Worm (Caenorhabditis elegans): ENCODE measurements around the gene F25D1.3.
A peak's percentile ranks its signal among the peaks of the same experiment; 100 is the strongest.

The F25D1.3 gene

DNA sequence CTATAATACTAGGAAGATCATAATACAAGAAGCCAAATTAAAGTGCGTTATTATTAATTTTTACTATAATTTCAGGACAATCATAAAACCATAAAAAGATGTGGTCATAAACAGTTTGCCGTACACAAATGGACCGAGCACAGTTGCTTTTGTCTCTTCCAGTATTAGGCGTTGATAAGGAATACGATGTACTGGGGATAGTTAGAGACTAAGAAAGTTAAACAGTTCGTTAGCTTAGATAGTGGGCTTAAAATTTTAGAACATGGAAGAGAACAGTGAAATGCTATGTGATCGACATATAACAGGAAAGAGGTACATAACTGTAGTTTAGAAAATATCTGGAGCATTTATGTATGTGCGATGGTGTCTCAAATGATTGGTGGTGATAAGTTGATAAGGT is 43.1 kb upstream of the F25D1.3 start (continued):
- TF ChIP-seq spr-1 (tag; optimal IDR thresholded peaks at IDR 0.05): no peak

DNA sequence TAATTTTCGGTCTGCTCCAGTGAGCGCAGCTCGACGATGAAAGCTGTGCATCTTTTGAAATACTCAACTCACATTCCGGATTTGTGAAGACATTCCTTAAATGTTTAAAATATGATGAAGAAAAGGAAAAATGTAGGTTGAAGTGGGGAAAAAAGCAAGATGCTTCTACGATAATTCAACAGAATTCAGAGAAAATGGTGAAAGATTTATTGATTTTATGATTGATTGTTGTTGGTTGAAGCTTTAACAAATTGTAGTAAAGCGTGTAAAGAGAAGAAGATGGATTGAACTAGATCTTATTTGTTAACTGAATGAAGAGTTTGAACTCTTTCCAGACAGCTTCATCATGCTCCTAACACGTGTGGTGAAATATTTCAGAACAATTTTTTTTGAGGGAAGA is 38.5 kb upstream of the F25D1.3 start, which contains the start of gene ncx-5:
Gene ncx-5 (minus strand): TSS at position 101 of the 400 bp plus-strand sequence.
- TF ChIP-seq vab-7 (GFP tag; IDR thresholded peaks at IDR 0.05): no peak
- no peak for TF ChIP-seq Y48G9A.11 (GFP tag; IDR thresholded peaks at IDR 0.05)
- no peak for TF ChIP-seq zip-2 (tag; optimal IDR thresholded peaks at IDR 0.05)
- TF ChIP-seq dpl-1 (GFP tag; optimal IDR thresholded peaks at IDR 0.05): no peak
- TF ChIP-seq F26F4.8 (GFP tag; conservative IDR thresholded peaks at IDR 0.05): no peak
- TF ChIP-seq egl-27 (tag; optimal IDR thresholded peaks at IDR 0.05): no peak
- TF ChIP-seq lir-3 (tag; optimal IDR thresholded peaks at IDR 0.05): no peak
- TF ChIP-seq dmd-6 (GFP tag; IDR thresholded peaks at IDR 0.05): no peak
- no peak for TF ChIP-seq tra-1 (GFP tag; IDR thresholded peaks at IDR 0.05)
- no peak for TF ChIP-seq nhr-11 (tag; optimal IDR thresholded peaks at IDR 0.05)
- no peak for TF ChIP-seq attf-4 (tag; optimal IDR thresholded peaks at IDR 0.05)
- no peak for TF ChIP-seq spr-3 (GFP tag; optimal IDR thresholded peaks at IDR 0.05)
- no peak for TF ChIP-seq hmg-1.1 (GFP tag; IDR thresholded peaks at IDR 0.05)
- TF ChIP-seq lin-1 (GFP tag; IDR thresholded peaks at IDR 0.05): no peak

DNA sequence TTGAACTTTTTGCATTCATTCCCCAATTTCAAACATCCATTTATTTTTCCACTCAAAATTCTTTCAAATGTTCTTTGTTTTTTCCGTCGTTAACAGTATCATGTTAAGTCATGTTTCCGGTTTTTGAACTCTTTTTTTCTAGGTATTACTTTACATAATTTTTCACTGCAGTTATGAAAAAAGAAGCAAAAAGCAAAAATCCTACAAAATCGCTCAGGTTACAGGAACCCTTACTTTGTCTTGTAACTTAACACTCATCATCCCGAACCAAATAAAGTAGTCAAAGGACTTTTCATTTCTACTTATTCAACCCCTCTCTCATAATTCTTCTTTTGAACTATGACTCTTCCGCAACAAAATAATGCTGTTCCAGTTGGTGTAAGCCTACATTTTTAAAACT is 37.1 kb upstream of the F25D1.3 start, which contains the start of gene aqp-5:
Gene aqp-5 (plus strand): TSS at position 301 of the 400 bp plus-strand sequence.
- TF ChIP-seq ceh-82 (tag; optimal IDR thresholded peaks at IDR 0.05) (no peak), mxl-2 (GFP tag; conservative IDR thresholded peaks at IDR 0.05) (no peak), nhr-237 (tag; optimal IDR thresholded peaks at IDR 0.05) (no peak)

DNA sequence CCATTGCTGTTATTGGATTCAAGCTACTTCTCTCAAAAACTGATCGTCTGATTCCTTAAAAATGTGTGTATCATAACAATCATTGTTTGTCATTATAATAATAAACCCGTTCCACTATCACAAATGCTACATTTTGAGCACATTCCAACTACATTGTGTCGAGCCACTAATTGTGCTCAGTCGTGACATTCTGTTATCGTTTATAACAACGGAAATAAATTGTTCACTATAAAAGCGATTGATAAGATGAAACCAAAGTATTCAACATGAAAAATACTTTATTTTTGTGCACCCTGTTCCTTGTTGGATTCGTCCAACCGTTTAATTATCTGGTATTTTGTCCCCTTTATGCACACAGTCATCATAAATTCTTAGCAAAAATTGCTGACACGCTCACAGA is 35.4 kb upstream of the F25D1.3 start, which contains the start of gene ugt-33:
Gene ugt-33 (plus strand): TSS at position 260 of the 400 bp plus-strand sequence.
- TF ChIP-seq nhr-77 (tag; optimal IDR thresholded peaks at IDR 0.05) (peak; percentile 54), hlh-11 (tag; optimal IDR thresholded peaks at IDR 0.05) (peak; percentile 56), dve-1 (tag; optimal IDR thresholded peaks at IDR 0.05; ENCODE audit: insufficient read depth) (peak; percentile 62), nhr-28 (tag; optimal IDR thresholded peaks at IDR 0.05) (peak; percentile 97), aha-1 (tag) (peak; percentile 81), F49E8.2 (tag; optimal IDR thresholded peaks at IDR 0.05; ENCODE audit: borderline replicate concordance) (no peak), daf-16 (GFP tag; optimal IDR thresholded peaks at IDR 0.05) (no peak), daf-16 (tag; optimal IDR thresholded peaks at IDR 0.05) (peak; percentile 63), pqm-1 (tag; optimal IDR thresholded peaks at IDR 0.05) (peak; percentile 74), saeg-2 (GFP tag; IDR thresholded peaks at IDR 0.05) (no peak), php-3 (GFP tag; IDR thresholded peaks at IDR 0.05) (0 out of 2 replicates have a peak, but pooled peaks have one; percentile 11), lin-13 (GFP tag; optimal IDR thresholded peaks at IDR 0.05) (no peak), dmd-6 (GFP tag; IDR thresholded peaks at IDR 0.05) (peak; percentile 37; the same call in 1 of the 2 replicates)

DNA sequence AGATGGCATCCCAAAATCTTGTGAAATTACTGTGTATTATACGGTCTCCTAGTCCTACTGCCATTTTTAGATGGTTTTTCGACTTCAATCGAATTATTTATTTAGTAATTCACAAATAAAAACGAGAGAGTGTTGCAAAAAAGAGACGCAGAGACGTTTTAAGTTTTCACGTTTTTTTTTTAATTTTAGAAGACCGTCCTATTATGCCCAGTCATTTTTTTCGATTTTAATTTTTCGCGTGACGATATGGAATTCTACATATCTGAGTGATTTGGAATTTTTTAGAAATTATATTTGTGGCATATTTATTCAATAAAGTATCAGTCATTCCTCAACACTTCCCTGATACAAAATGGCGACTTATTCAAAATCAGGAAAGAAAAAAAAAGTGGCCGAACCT is 31.8 kb upstream of the F25D1.3 start, which contains the start of gene C35A5.4:
Gene C35A5.4 (plus strand): TSS at position 301 of the 400 bp plus-strand sequence.
- TF ChIP-seq duxl-1 (tag; optimal IDR thresholded peaks at IDR 0.05; ENCODE audit: poor library complexity) (no peak), unc-62 (GFP tag; optimal IDR thresholded peaks at IDR 0.05 in 1 of 2) (peak in 1 of 2 experiments; percentile 28), unc-62 (tag; optimal IDR thresholded peaks at IDR 0.05) (no peak), dmd-6 (GFP tag; IDR thresholded peaks at IDR 0.05) (no peak)

DNA sequence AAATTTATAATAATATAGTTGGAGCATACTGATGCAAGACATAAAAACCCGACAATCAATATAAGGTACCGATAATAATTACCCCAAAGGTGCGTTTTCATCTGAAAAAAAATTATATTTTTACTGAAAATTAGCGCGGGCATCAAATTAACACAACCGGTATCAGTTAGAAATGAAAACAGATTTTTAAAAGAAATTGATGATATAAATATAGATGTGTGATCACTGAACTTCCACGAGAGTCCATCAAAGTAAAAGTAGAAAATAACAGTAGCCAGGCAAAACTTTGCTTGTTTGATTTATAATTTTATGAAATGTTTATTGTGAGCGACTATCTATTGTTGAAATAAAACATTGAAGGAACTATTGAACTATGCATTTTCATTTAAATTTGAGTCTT is 27.2 kb upstream of the F25D1.3 start, which contains the start of gene C35A5.3:
Gene C35A5.3 (minus strand): TSS at position 101 of the 400 bp plus-strand sequence.
- no peak for TF ChIP-seq dmd-6 (GFP tag; IDR thresholded peaks at IDR 0.05)
- no peak for TF ChIP-seq fkh-10 (GFP tag; optimal IDR thresholded peaks at IDR 0.05)
- TF ChIP-seq aha-1 (tag): no peak
- no peak for TF ChIP-seq ceh-82 (tag; optimal IDR thresholded peaks at IDR 0.05)
- TF ChIP-seq nhr-102 (tag; optimal IDR thresholded peaks at IDR 0.05): no peak
- no peak for TF ChIP-seq lsy-2 (tag; optimal IDR thresholded peaks at IDR 0.05)
- TF ChIP-seq nhr-77 (tag; optimal IDR thresholded peaks at IDR 0.05): no peak
- no peak for TF ChIP-seq lin-1 (GFP tag; IDR thresholded peaks at IDR 0.05)
- no peak for TF ChIP-seq egl-43 (GFP tag; IDR thresholded peaks at IDR 0.05)
- no peak for TF ChIP-seq ceh-62 (tag; optimal IDR thresholded peaks at IDR 0.05)
- TF ChIP-seq ZK546.5 (tag; optimal IDR thresholded peaks at IDR 0.05): no peak
- no peak for TF ChIP-seq ceh-44 (GFP tag; IDR thresholded peaks at IDR 0.05)
- no peak for TF ChIP-seq hmg-1.1 (GFP tag; IDR thresholded peaks at IDR 0.05)
- TF ChIP-seq hif-1 (tag; optimal IDR thresholded peaks at IDR 0.05): no peak
- no peak for TF ChIP-seq lin-29 (GFP tag; IDR thresholded peaks at IDR 0.05)
- TF ChIP-seq mep-1 (tag; optimal IDR thresholded peaks at IDR 0.05): no peak

All from whole organism, L4 larva.